Worm (Caenorhabditis elegans) whole organism, L4 larva: ENCODE data around the gene F53F8.4.

ENCODE experiments used
- F44E2.7 ChIP-seq: fragments of 200-800 bp; sonication (Bioruptor generic); IDR thresholded peaks from 2 replicates; pipeline ENCODE4 v2.1.2; 2022; ENCODE audit warnings: missing genetic modification characterization, missing compliant biosample characterization
- F49E8.2 ChIP-seq: sonication (generic microtip); optimal IDR thresholded peaks from 2 replicates; lab custom pipeline; 2016; ENCODE audit warnings: missing compliant biosample characterization, mild to moderate bottlenecking, missing genetic modification characterization, borderline replicate concordance
- R02D3.7 ChIP-seq: fragments of 150-350 bp; sonication (generic microtip); optimal IDR thresholded peaks from 3 replicates; lab custom pipeline; 2014; ENCODE audit warnings: missing biosample characterization, missing genetic modification characterization
- Y105C5A.15 ChIP-seq: fragments of 200-800 bp; sonication (Bioruptor generic); IDR thresholded peaks from 2 replicates; pipeline ENCODE4 v1.3.6; 2022; ENCODE audit warnings: missing genetic modification characterization, missing compliant biosample characterization
- Y5F2A.4 ChIP-seq: fragments of 200-800 bp; sonication (Bioruptor generic); optimal IDR thresholded peaks from 2 replicates; lab custom pipeline; 2018; ENCODE audit warnings: mild to moderate bottlenecking, missing genetic modification characterization, missing compliant biosample characterization
- ZK337.2 ChIP-seq: fragments of 200-800 bp; sonication (Bioruptor generic); IDR thresholded peaks from 2 replicates; pipeline ENCODE4 v1.3.6; 2022; ENCODE audit warnings: missing genetic modification reagents, missing genetic modification characterization, missing compliant biosample characterization
- ama-1 ChIP-seq: fragments of 150-350 bp; optimal IDR thresholded peaks from 2 replicates; lab custom pipeline; 2014; ENCODE audit warnings: inconsistent platforms, mixed read lengths
- ceh-20 ChIP-seq: fragments of 200-800 bp; sonication (Bioruptor generic); IDR thresholded peaks from 2 replicates; pipeline ENCODE4 v1.3.6; 2022; ENCODE audit warnings: missing genetic modification reagents, missing genetic modification characterization, missing compliant biosample characterization
- ceh-32 ChIP-seq: sonication (generic microtip); optimal IDR thresholded peaks from 2 replicates; lab custom pipeline; 2016; ENCODE audit warnings: mild to moderate bottlenecking, missing genetic modification characterization, missing compliant biosample characterization; ENCODE audit not compliant: poor library complexity
- ceh-62 ChIP-seq: sonication (generic microtip); optimal IDR thresholded peaks from 2 replicates; lab custom pipeline; 2017; ENCODE audit warnings: missing biosample characterization, missing genetic modification characterization
- ceh-82 ChIP-seq: sonication (generic microtip); optimal IDR thresholded peaks from 2 replicates; lab custom pipeline; 2017; ENCODE audit warnings: missing biosample characterization, missing genetic modification characterization
- ces-1 ChIP-seq: fragments of 150-350 bp; sonication (generic microtip); optimal IDR thresholded peaks from 4 replicates; lab custom pipeline; 2014; ENCODE audit warnings: missing biosample characterization, missing genetic modification reagents, missing genetic modification characterization
- ctbp-1 ChIP-seq: fragments of 200-800 bp; sonication (Bioruptor generic); IDR thresholded peaks from 2 replicates; pipeline ENCODE4 v1.3.6; 2022; ENCODE audit warnings: missing genetic modification reagents, missing genetic modification characterization, missing compliant biosample characterization
- daf-12 ChIP-seq: fragments of 150-350 bp; optimal IDR thresholded peaks from 2 replicates; lab custom pipeline; 2014; ENCODE audit warnings: missing biosample characterization, missing genetic modification reagents, missing genetic modification characterization
- daf-16 ChIP-seq, 3 experiments: sonication (generic microtip); optimal IDR thresholded peaks; 2 replicates each; lab custom pipeline; 2016 to 2017; ENCODE audit warnings: missing genetic modification characterization in 3 of 3, missing genetic modification reagents in 3 of 3, mild to moderate bottlenecking in 2 of 3, missing compliant biosample characterization in 2 of 3, missing biosample characterization in 1 of 3, moderate library complexity in 1 of 3
- daf-19 ChIP-seq: fragments of 200-800 bp; sonication (Bioruptor generic); conservative IDR thresholded peaks from 2 replicates; pipeline ENCODE4 v1.3.6; 2022; ENCODE audit warnings: missing genetic modification characterization, missing compliant biosample characterization
- daf-8 ChIP-seq: fragments of 200-800 bp; sonication (Bioruptor generic); IDR thresholded peaks from 2 replicates; pipeline ENCODE4 v1.3.6; 2022; ENCODE audit warnings: missing genetic modification characterization, missing compliant biosample characterization
- dmd-6 ChIP-seq: fragments of 200-800 bp; sonication (Bioruptor generic); IDR thresholded peaks from 2 replicates; pipeline ENCODE4 v1.3.6; 2022; ENCODE audit warnings: missing genetic modification reagents, missing genetic modification characterization, missing compliant biosample characterization
- dpl-1 ChIP-seq: fragments of 150-350 bp; optimal IDR thresholded peaks from 2 replicates; lab custom pipeline; 2014; ENCODE audit warnings: missing biosample characterization, missing genetic modification reagents, missing genetic modification characterization
- egl-27 ChIP-seq: sonication (generic microtip); optimal IDR thresholded peaks from 3 replicates; lab custom pipeline; 2017; ENCODE audit warnings: missing biosample characterization, missing genetic modification reagents, missing genetic modification characterization
- gei-8 ChIP-seq: fragments of 200-800 bp; sonication (Bioruptor generic); optimal IDR thresholded peaks from 2 replicates; lab custom pipeline; 2018; ENCODE audit warnings: mild to moderate bottlenecking, missing genetic modification characterization, missing compliant biosample characterization
- hif-1 ChIP-seq, 2 experiments: sonication (generic microtip); optimal IDR thresholded peaks; 2 replicates each; lab custom pipeline; 2016 to 2017; ENCODE audit warnings: missing compliant biosample characterization in 2 of 2, missing genetic modification characterization in 2 of 2, missing genetic modification reagents in 2 of 2, missing genotype in 2 of 2, mild to moderate bottlenecking in 1 of 2
- hlh-11 ChIP-seq: fragments of 200-800 bp; sonication (Bioruptor generic); optimal IDR thresholded peaks from 2 replicates; lab custom pipeline; 2018; ENCODE audit warnings: mild to moderate bottlenecking, missing genetic modification characterization, missing compliant biosample characterization
- hmg-1.1 ChIP-seq: fragments of 200-800 bp; sonication (Bioruptor generic); IDR thresholded peaks from 2 replicates; pipeline ENCODE4 v1.3.6; 2022; ENCODE audit warnings: missing genetic modification reagents, missing genetic modification characterization, missing compliant biosample characterization
- jun-1 ChIP-seq: fragments of 150-350 bp; optimal IDR thresholded peaks from 2 replicates; lab custom pipeline; 2014; ENCODE audit warnings: missing biosample characterization, missing genetic modification reagents, missing genetic modification characterization
- lim-7 ChIP-seq: fragments of 200-800 bp; sonication (Bioruptor generic); IDR thresholded peaks from 2 replicates; pipeline ENCODE4 v1.3.6; 2022; ENCODE audit warnings: missing genetic modification characterization, missing compliant biosample characterization
- lir-3 ChIP-seq: sonication (generic microtip); optimal IDR thresholded peaks from 2 replicates; lab custom pipeline; 2016; ENCODE audit warnings: mild to moderate bottlenecking, missing genetic modification characterization, missing compliant biosample characterization
- lsy-2 ChIP-seq, 2 experiments: fragments of 150-350 bp in 1 of 2; sonication (generic microtip) in 1 of 2; optimal IDR thresholded peaks; 2 replicates each; lab custom pipeline; 2014 to 2017; ENCODE audit warnings: missing biosample characterization in 2 of 2, missing genetic modification characterization in 2 of 2
- madf-5 ChIP-seq, 2 experiments: fragments of 200-800 bp; sonication (Bioruptor generic); IDR thresholded peaks; 2 replicates each; pipeline ENCODE4 v1.3.6; 2022; ENCODE audit warnings: missing compliant biosample characterization in 2 of 2, missing genetic modification characterization in 2 of 2
- mdl-1 ChIP-seq, 2 experiments: fragments of 150-350 bp in 1 of 2; sonication (generic microtip) in 1 of 2; optimal IDR thresholded peaks; 2 replicates each; lab custom pipeline; 2014 to 2017; ENCODE audit warnings: missing biosample characterization in 2 of 2, missing genetic modification characterization in 2 of 2
- mep-1 ChIP-seq: fragments of 150-350 bp; sonication (generic microtip); optimal IDR thresholded peaks from 3 replicates; lab custom pipeline; 2014; ENCODE audit warnings: missing biosample characterization, missing genetic modification characterization
- mes-2 ChIP-seq: sonication (generic microtip); optimal IDR thresholded peaks from 2 replicates; lab custom pipeline; 2016; ENCODE audit warnings: missing genotype, mild to moderate bottlenecking, missing genetic modification characterization, missing compliant biosample characterization; ENCODE audit not compliant: poor library complexity, severe bottlenecking
- nhr-102 ChIP-seq: sonication (generic microtip); optimal IDR thresholded peaks from 2 replicates; lab custom pipeline; 2016; ENCODE audit warnings: mild to moderate bottlenecking, missing genetic modification characterization, moderate library complexity, missing compliant biosample characterization
- nhr-11 ChIP-seq: fragments of 150-350 bp; optimal IDR thresholded peaks from 2 replicates; lab custom pipeline; 2014; ENCODE audit warnings: missing biosample characterization, missing genetic modification characterization
- nhr-111 ChIP-seq: fragments of 200-800 bp; sonication (Bioruptor generic); optimal IDR thresholded peaks from 2 replicates; lab custom pipeline; 2018; ENCODE audit warnings: mild to moderate bottlenecking, missing genetic modification characterization, missing compliant biosample characterization
- nhr-237 ChIP-seq: sonication (generic microtip); optimal IDR thresholded peaks from 2 replicates; lab custom pipeline; 2017; ENCODE audit warnings: missing biosample characterization, missing genetic modification characterization
- nhr-25 ChIP-seq: sonication (generic microtip); optimal IDR thresholded peaks from 2 replicates; lab custom pipeline; 2017; ENCODE audit warnings: missing genetic modification characterization, mild to moderate bottlenecking, missing compliant biosample characterization, antibody characterized with exemption, moderate library complexity, borderline replicate concordance; ENCODE audit not compliant: insufficient read depth
- nhr-28 ChIP-seq: fragments of 150-350 bp; optimal IDR thresholded peaks from 2 replicates; lab custom pipeline; 2014; ENCODE audit warnings: missing biosample characterization, missing genetic modification characterization
- nhr-41 ChIP-seq: fragments of 200-800 bp; sonication (Bioruptor generic); IDR thresholded peaks from 2 replicates; pipeline ENCODE4 v1.3.6; 2022; ENCODE audit warnings: missing genetic modification reagents, missing genetic modification characterization, missing compliant biosample characterization
- nhr-42 ChIP-seq: fragments of 200-800 bp; sonication (Bioruptor generic); IDR thresholded peaks from 2 replicates; pipeline ENCODE4 v1.3.6; 2022; ENCODE audit warnings: missing genetic modification characterization, missing compliant biosample characterization
- nhr-77 ChIP-seq: fragments of 150-350 bp; optimal IDR thresholded peaks from 2 replicates; lab custom pipeline; 2014; ENCODE audit warnings: missing biosample characterization, missing genetic modification characterization
- pha-4 ChIP-seq, 2 experiments: fragments of 150-350 bp in 1 of 2; fragments of 200-800 bp in 1 of 2; sonication (Bioruptor generic) in 1 of 2; IDR thresholded peaks in 1 of 2; optimal IDR thresholded peaks in 1 of 2; 2 replicates each; pipeline versions ENCODE4 v1.3.6 to Lab custom; 2014 to 2022; ENCODE audit warnings: missing genetic modification characterization in 2 of 2, missing genetic modification reagents in 2 of 2, missing biosample characterization in 1 of 2, missing compliant biosample characterization in 1 of 2
- rbr-2 ChIP-seq: sonication (generic microtip); optimal IDR thresholded peaks from 2 replicates; lab custom pipeline; 2016; ENCODE audit warnings: missing genotype, missing genetic modification characterization, missing compliant biosample characterization
- set-16 ChIP-seq: fragments of 200-800 bp; sonication (Bioruptor generic); IDR thresholded peaks from 2 replicates; pipeline ENCODE4 v1.3.6; 2022; ENCODE audit warnings: missing genetic modification reagents, missing genetic modification characterization, missing compliant biosample characterization
- skn-1 ChIP-seq: fragments of 150-350 bp; optimal IDR thresholded peaks from 2 replicates; lab custom pipeline; 2014; ENCODE audit warnings: missing biosample characterization, missing genetic modification characterization
- tra-1 ChIP-seq: fragments of 200-800 bp; sonication (Bioruptor generic); IDR thresholded peaks from 2 replicates; pipeline ENCODE4 v1.3.6; 2022; ENCODE audit warnings: missing genetic modification reagents, missing genetic modification characterization, missing compliant biosample characterization
- unc-62 ChIP-seq, 3 experiments: fragments of 150-350 bp in 1 of 3; sonication (generic microtip); optimal IDR thresholded peaks in 2 of 3; peaks in 1 of 3; 1 replicate in 1 of 3; 2 replicates in 2 of 3; lab custom pipeline; 2014 to 2017; ENCODE audit warnings: missing biosample characterization in 3 of 3, missing genetic modification characterization in 3 of 3, missing genetic modification reagents in 3 of 3, missing genotype in 1 of 3
- vab-7 ChIP-seq: fragments of 200-800 bp; sonication (Bioruptor generic); IDR thresholded peaks from 2 replicates; pipeline ENCODE4 v1.3.6; 2022; ENCODE audit warnings: missing genetic modification reagents, missing genetic modification characterization, missing compliant biosample characterization
- zfp-3 ChIP-seq: fragments of 200-800 bp; sonication (Bioruptor generic); conservative IDR thresholded peaks from 2 replicates; pipeline ENCODE4 v1.3.6; 2022; ENCODE audit warnings: missing genetic modification reagents, missing genetic modification characterization, missing compliant biosample characterization

Gene F53F8.4

DNA sequence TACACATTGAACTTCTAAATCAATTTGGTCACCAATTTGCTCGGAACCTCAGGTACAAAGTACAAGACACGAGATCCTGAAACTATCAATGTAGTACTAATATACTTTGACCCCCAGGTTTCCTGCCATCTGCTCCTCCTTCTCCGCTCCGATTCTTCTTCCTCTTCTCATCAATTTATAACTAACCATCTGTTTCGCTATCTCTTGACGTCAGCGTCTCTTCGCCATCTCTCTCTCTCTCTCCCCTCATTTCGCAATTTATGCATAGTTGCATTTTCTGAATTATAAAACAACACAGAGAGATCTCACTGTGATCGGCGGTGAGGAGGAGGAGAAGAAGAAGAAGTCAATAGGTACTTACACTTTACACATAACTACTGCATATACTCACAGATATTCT is 20.2 kb upstream of the F53F8.4 start:
- TF ChIP-seq nhr-42 = no peak
- no peak for TF ChIP-seq Y105C5A.15 (GFP tag; lab: Robert Waterston, UW)
- no peak for TF ChIP-seq nhr-77 (tag; lab: Kevin White, UChicago)
- TF ChIP-seq gei-8 = no peak
- no peak for TF ChIP-seq vab-7
- no peak for TF ChIP-seq Y5F2A.4 (GFP tag; lab: Kevin White, UChicago)
- TF ChIP-seq ceh-32 (tag; lab: Kevin White, UChicago) = no peak
- TF ChIP-seq nhr-111 = no peak
- TF ChIP-seq hif-1 (tag; optimal IDR thresholded peaks at IDR 0.05; lab: Kevin White, UChicago) = no peak
- TF ChIP-seq dmd-6 (GFP tag; lab: Robert Waterston, UW) = peak; percentile 49; the same call in 1 of the 2 replicates
- TF ChIP-seq egl-27 = no peak
- no peak for TF ChIP-seq daf-16 (GFP tag; optimal IDR thresholded peaks at IDR 0.05; lab: Kevin White, UChicago)
- TF ChIP-seq daf-16 (tag; optimal IDR thresholded peaks at IDR 0.05; lab: Kevin White, UChicago) = peak; percentile 20
- TF ChIP-seq hmg-1.1 (GFP tag; lab: Robert Waterston, UW) = no peak
- no peak for TF ChIP-seq ces-1 (GFP tag; lab: Kevin White, UChicago)
- TF ChIP-seq mep-1 = peak; percentile 32
- no peak for TF ChIP-seq daf-19 (GFP tag; lab: Robert Waterston, UW)
- TF ChIP-seq ceh-20 (GFP tag; lab: Robert Waterston, UW) = peak; percentile 41; the same call in 1 of the 2 replicates
- no peak for TF ChIP-seq nhr-237
- TF ChIP-seq set-16 (GFP tag; lab: Robert Waterston, UW) = no peak
- TF ChIP-seq hlh-11 (tag; lab: Kevin White, UChicago) = peak; percentile 32
- no peak for TF ChIP-seq F44E2.7
- TF ChIP-seq nhr-28 (tag; lab: Kevin White, UChicago) = peak; percentile 40
- 0 out of 2 replicates have a peak, but pooled peaks have one; percentile 8 for TF ChIP-seq ctbp-1 (GFP tag; lab: Robert Waterston, UW)
- TF ChIP-seq lir-3 (tag; lab: Kevin White, UChicago) = no peak
- TF ChIP-seq tra-1 = no peak
- TF ChIP-seq jun-1 (tag; lab: Kevin White, UChicago) = no peak
- no peak for TF ChIP-seq pha-4 (GFP tag; IDR thresholded peaks at IDR 0.05; lab: Robert Waterston, UW)
- no peak for TF ChIP-seq pha-4 (tag; optimal IDR thresholded peaks at IDR 0.05; lab: Kevin White, UChicago)
- TF ChIP-seq nhr-102 (tag; lab: Kevin White, UChicago) = no peak
- no peak for TF ChIP-seq mdl-1 (tag; optimal IDR thresholded peaks at IDR 0.05; lab: Kevin White, UChicago)
- no peak for TF ChIP-seq ceh-82 (tag; lab: Kevin White, UChicago)
- no peak for TF ChIP-seq ama-1 (lab: Kevin White, UChicago)
- peak in 1 of 2 experiments; percentile 49 for TF ChIP-seq lsy-2 (tag; optimal IDR thresholded peaks at IDR 0.05; lab: Kevin White, UChicago)
- no peak for TF ChIP-seq zfp-3 (GFP tag; lab: Robert Waterston, UW)
- no peak for TF ChIP-seq madf-5 (GFP tag; IDR thresholded peaks at IDR 0.05; lab: Robert Waterston, UW)
- no peak for TF ChIP-seq lim-7 (GFP tag; lab: Robert Waterston, UW)
- TF ChIP-seq daf-8 (GFP tag; lab: Robert Waterston, UW) = no peak
- TF ChIP-seq rbr-2 = no peak
- no peak for TF ChIP-seq skn-1 (tag; lab: Kevin White, UChicago)
- TF ChIP-seq F49E8.2 (tag; lab: Kevin White, UChicago) = no peak
- TF ChIP-seq daf-12 = no peak
- TF ChIP-seq mes-2 (tag; lab: Kevin White, UChicago) = peak; percentile 38
- TF ChIP-seq nhr-41 = no peak
- TF ChIP-seq ceh-62 (tag; lab: Kevin White, UChicago) = no peak
- TF ChIP-seq R02D3.7 (tag; lab: Kevin White, UChicago) = no peak
- TF ChIP-seq nhr-11 = peak; percentile 39
- TF ChIP-seq dpl-1 (GFP tag; lab: Kevin White, UChicago) = peak; percentile 10
- TF ChIP-seq unc-62 (GFP tag; optimal IDR thresholded peaks at IDR 0.05 in 1 of 2; lab: Kevin White, UChicago) = peak in 1 of 2 experiments; percentile 15
- TF ChIP-seq unc-62 (tag; optimal IDR thresholded peaks at IDR 0.05; lab: Kevin White, UChicago) = no peak
- no peak for TF ChIP-seq ZK337.2 (GFP tag; lab: Robert Waterston, UW)
- no peak for TF ChIP-seq nhr-25 (tag; lab: Kevin White, UChicago)
